Worm (Caenorhabditis elegans): ENCODE data around the gene gldi-8.

Gene gldi-8

ce11 chrIII:12558097-12558594, 41.4 kb downstream of the gldi-8 start (continued):
- TF ChIP-seq daf-12 (tag; optimal IDR thresholded peaks at IDR 0.05) (no peak), ama-1 (optimal IDR thresholded peaks at IDR 0.05) (no peak), mml-1 (tag; optimal IDR thresholded peaks at IDR 0.05) (no peak)

ce11 chrIII:12556104-12556503, 43.4 kb downstream of the gldi-8 start:
- TF ChIP-seq ztf-4 (tag; optimal IDR thresholded peaks at IDR 0.05) (peak; percentile 11), lsy-12 (tag; optimal IDR thresholded peaks at IDR 0.05) (no peak), nhr-28 (tag; optimal IDR thresholded peaks at IDR 0.05) (no peak), ceh-28 (tag; optimal IDR thresholded peaks at IDR 0.05) (no peak), unc-62 (GFP tag; optimal IDR thresholded peaks at IDR 0.05) (peak; percentile 59), snpc-4 (tag; optimal IDR thresholded peaks at IDR 0.05) (peak; percentile 47), lin-15B (tag; optimal IDR thresholded peaks at IDR 0.05) (peak; percentile 32), skn-1 (tag; optimal IDR thresholded peaks at IDR 0.05) (no peak), R02D3.7 (tag; optimal IDR thresholded peaks at IDR 0.05) (no peak), nhr-43 (tag; optimal IDR thresholded peaks at IDR 0.05; ENCODE audit: poor library complexity, severe bottlenecking) (no peak), nfya-1 (tag; optimal IDR thresholded peaks at IDR 0.05; ENCODE audit: insufficient read depth) (peak; percentile 89), hmg-11 (tag; optimal IDR thresholded peaks at IDR 0.05) (peak; percentile 66), fos-1 (tag; optimal IDR thresholded peaks at IDR 0.05) (no peak), nhr-25 (tag; optimal IDR thresholded peaks at IDR 0.05) (no peak), unc-39 (tag; optimal IDR thresholded peaks at IDR 0.05) (no peak), fkh-10 (GFP tag; optimal IDR thresholded peaks at IDR 0.05) (no peak), aly-2 (tag; optimal IDR thresholded peaks at IDR 0.05) (no peak), nhr-11 (tag; optimal IDR thresholded peaks at IDR 0.05) (peak; percentile 27), ama-1 (optimal IDR thresholded peaks at IDR 0.05) (peak; percentile 8), elt-2 (tag; optimal IDR thresholded peaks at IDR 0.05) (no peak), ceh-9 (tag; optimal IDR thresholded peaks at IDR 0.05) (no peak), egl-5 (tag; optimal IDR thresholded peaks at IDR 0.05) (no peak), sea-2 (GFP tag; optimal IDR thresholded peaks at IDR 0.05) (no peak), egl-27 (tag; optimal IDR thresholded peaks at IDR 0.05) (no peak), jun-1 (tag; optimal IDR thresholded peaks at IDR 0.05) (no peak), eor-1 (tag; optimal IDR thresholded peaks at IDR 0.05) (no peak), lin-39 (tag; optimal IDR thresholded peaks at IDR 0.05) (peak; percentile 81), tbx-2 (tag; optimal IDR thresholded peaks at IDR 0.05) (peak; percentile 1), elt-3 (tag; optimal IDR thresholded peaks at IDR 0.05) (no peak), nhr-237 (tag; optimal IDR thresholded peaks at IDR 0.05) (no peak), nhr-76 (tag; optimal IDR thresholded peaks at IDR 0.05) (no peak), pha-4 (tag; optimal IDR thresholded peaks at IDR 0.05) (no peak), elt-1 (tag; optimal IDR thresholded peaks at IDR 0.05) (peak; percentile 60), nhr-12 (tag; optimal IDR thresholded peaks at IDR 0.05) (no peak), daf-12 (tag; optimal IDR thresholded peaks at IDR 0.05) (no peak), mdl-1 (tag; optimal IDR thresholded peaks at IDR 0.05) (peak; percentile 75), nhr-77 (tag; optimal IDR thresholded peaks at IDR 0.05) (no peak), nhr-23 (tag; optimal IDR thresholded peaks at IDR 0.05) (no peak), zag-1 (tag; optimal IDR thresholded peaks at IDR 0.05) (no peak), mml-1 (tag; optimal IDR thresholded peaks at IDR 0.05) (no peak)

- no peak for TF ChIP-seq daf-12 (tag; optimal IDR thresholded peaks at IDR 0.05)
- TF ChIP-seq ama-1 (optimal IDR thresholded peaks at IDR 0.05), result no peak
- no peak for TF ChIP-seq ceh-28 (tag; optimal IDR thresholded peaks at IDR 0.05)
- no peak for TF ChIP-seq elt-3 (tag; optimal IDR thresholded peaks at IDR 0.05)
- no peak for TF ChIP-seq hmg-11 (tag; optimal IDR thresholded peaks at IDR 0.05)
- no peak for TF ChIP-seq unc-39 (tag; optimal IDR thresholded peaks at IDR 0.05)
- TF ChIP-seq skn-1 (tag; optimal IDR thresholded peaks at IDR 0.05), result peak; percentile 18
- TF ChIP-seq nhr-25 (tag; optimal IDR thresholded peaks at IDR 0.05), result peak; percentile 50
- no peak for TF ChIP-seq lin-39 (tag; optimal IDR thresholded peaks at IDR 0.05)
Observed at ce11 chrIII:12551253-12551652, 48.3 kb downstream of the gldi-8 start.

Measured in whole organism, L3 larva.